Fruit fly (Drosophila melanogaster): ENCODE data around the gene Mhcl.

Gene Mhcl

DNA sequence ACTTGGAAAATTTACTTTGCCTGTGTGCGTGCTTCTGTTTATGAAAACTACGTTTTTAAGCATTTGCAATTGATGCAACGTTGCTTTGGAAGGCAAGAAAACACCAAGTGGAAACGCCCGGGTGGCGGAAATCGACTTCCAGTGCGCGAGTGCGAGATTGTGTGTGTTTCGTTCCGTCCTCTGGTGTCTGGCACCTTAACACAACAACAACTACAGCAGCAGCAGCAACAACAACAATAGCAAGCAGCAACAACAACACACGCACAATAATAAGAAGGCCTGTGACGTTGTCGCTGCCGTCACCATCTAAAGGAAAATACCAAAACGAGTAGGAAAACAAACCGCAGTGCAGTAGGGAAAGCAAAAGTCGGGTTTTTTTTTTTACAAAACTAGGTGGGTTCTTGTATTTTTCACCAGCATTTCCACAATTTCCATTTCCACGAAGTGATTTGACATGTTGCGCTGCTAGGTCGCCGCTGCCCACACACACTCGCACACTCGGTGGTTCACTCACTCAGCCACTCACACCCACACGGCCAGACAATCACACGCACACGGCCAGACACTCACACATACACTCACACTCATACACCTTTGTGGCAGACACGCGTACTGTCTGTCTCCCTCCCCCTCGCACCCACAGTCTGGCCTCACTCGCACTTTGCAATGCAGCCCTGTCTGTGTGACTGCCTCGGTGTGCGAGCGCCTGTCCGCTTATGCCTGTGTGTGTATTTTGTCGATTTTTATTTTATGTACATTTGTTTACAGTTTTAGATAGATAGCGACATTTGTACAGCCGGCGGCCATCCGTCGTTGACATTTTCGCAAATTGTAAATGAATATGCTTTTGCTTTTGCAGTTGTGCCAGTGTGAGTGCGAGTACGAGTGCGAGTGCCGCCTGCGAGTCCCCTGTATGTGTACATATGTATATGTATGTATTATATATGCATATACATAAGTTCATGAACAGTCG lies 993 bp upstream of the Mhcl start (continued):
- TF ChIP-seq CG32772 (GFP tag; IDR thresholded peaks at IDR 0.05): no peak
- TF ChIP-seq BEAF-32 (GFP tag; optimal IDR thresholded peaks at IDR 0.05): no peak
- TF ChIP-seq Camta (GFP tag; optimal IDR thresholded peaks at IDR 0.05): no peak
- no peak for TF ChIP-seq crc (GFP tag; optimal IDR thresholded peaks at IDR 0.05)
- no peak for TF ChIP-seq p53 (GFP tag; optimal IDR thresholded peaks at IDR 0.05)
- peak; percentile 8 for TF ChIP-seq CG2120 (GFP tag; optimal IDR thresholded peaks at IDR 0.05)
- TF ChIP-seq cwo (GFP tag; optimal IDR thresholded peaks at IDR 0.05): peak; percentile 51
- TF ChIP-seq eyg (GFP tag; optimal IDR thresholded peaks at IDR 0.05): no peak
- no peak for TF ChIP-seq CG6689 (GFP tag; IDR thresholded peaks at IDR 0.05)
- peak; percentile 48 for TF ChIP-seq jumu (GFP tag; optimal IDR thresholded peaks at IDR 0.05)
- TF ChIP-seq Ets97D (GFP tag; optimal IDR thresholded peaks at IDR 0.05): peak; percentile 27
- TF ChIP-seq Asciz (GFP tag; optimal IDR thresholded peaks at IDR 0.05): no peak
- no peak for TF ChIP-seq CG14050 (GFP tag; IDR thresholded peaks at IDR 0.05)
- TF ChIP-seq fu2 (GFP tag; optimal IDR thresholded peaks at IDR 0.05): no peak
- no peak for TF ChIP-seq HHEX (GFP tag; optimal IDR thresholded peaks at IDR 0.05)
- TF ChIP-seq ara (GFP tag; IDR thresholded peaks at IDR 0.05): no peak
- no peak for TF ChIP-seq Lim3 (GFP tag; IDR thresholded peaks at IDR 0.05)
- TF ChIP-seq CG13775 (GFP tag; optimal IDR thresholded peaks at IDR 0.05): no peak
- peak in 2 of 3 experiments; percentile 32 to 94 for TF ChIP-seq Stat92E (GFP tag; optimal IDR thresholded peaks at IDR 0.05)
- no peak for TF ChIP-seq cato (GFP tag; optimal IDR thresholded peaks at IDR 0.05; ENCODE audit: borderline replicate concordance)
- TF ChIP-seq CG10209 (GFP tag; optimal IDR thresholded peaks at IDR 0.05): no peak
- peak; percentile 20 for TF ChIP-seq CG34376 (GFP tag; optimal IDR thresholded peaks at IDR 0.05)
- TF ChIP-seq bbx (GFP tag; IDR thresholded peaks at IDR 0.05; ENCODE audit: partially characterized antibody): no peak
- TF ChIP-seq CG14441 (GFP tag; IDR thresholded peaks at IDR 0.05): 0 out of 2 replicates have a peak, but pooled peaks have one; percentile 21
- no peak for TF ChIP-seq CG18619 (GFP tag; optimal IDR thresholded peaks at IDR 0.05)
- no peak for TF ChIP-seq sqz (GFP tag; optimal IDR thresholded peaks at IDR 0.05)
- no peak for TF ChIP-seq fru (optimal IDR thresholded peaks at IDR 0.05)
- no peak for TF ChIP-seq danr (GFP tag; IDR thresholded peaks at IDR 0.05)
- no peak for TF ChIP-seq usp (GFP tag; optimal IDR thresholded peaks at IDR 0.05)
- no peak for TF ChIP-seq stwl (tag; optimal IDR thresholded peaks at IDR 0.05)
- no peak for TF ChIP-seq fd102C (GFP tag; optimal IDR thresholded peaks at IDR 0.05)
- TF ChIP-seq pan (optimal IDR thresholded peaks at IDR 0.05): no peak
- TF ChIP-seq pan (GFP tag; optimal IDR thresholded peaks at IDR 0.05 in 1 of 2, IDR thresholded peaks at IDR 0.05 in 1 of 2): peak in 1 of 2 experiments; percentile 41
- peak; percentile 81 for TF ChIP-seq MESR4 (GFP tag; optimal IDR thresholded peaks at IDR 0.05)
- TF ChIP-seq CG10543 (GFP tag; optimal IDR thresholded peaks at IDR 0.05): peak; percentile 87
- TF ChIP-seq sens-2 (GFP tag; IDR thresholded peaks at IDR 0.05): no peak
- peak; percentile 47 for TF ChIP-seq yki (optimal IDR thresholded peaks at IDR 0.05)
- TF ChIP-seq Atf3 (GFP tag; optimal IDR thresholded peaks at IDR 0.05): no peak
- no peak for TF ChIP-seq CG3995 (GFP tag; optimal IDR thresholded peaks at IDR 0.05)
- TF ChIP-seq Kr (GFP tag; optimal IDR thresholded peaks at IDR 0.05): no peak
- TF ChIP-seq pho (GFP tag; optimal IDR thresholded peaks at IDR 0.05): no peak
- peak; percentile 64; the same call in 1 of the 2 replicates for TF ChIP-seq chm (GFP tag; IDR thresholded peaks at IDR 0.05)
- no peak for TF ChIP-seq CG6765 (GFP tag; optimal IDR thresholded peaks at IDR 0.05)
- TF ChIP-seq CG4707 (GFP tag; optimal IDR thresholded peaks at IDR 0.05): no peak
- TF ChIP-seq fd3F (GFP tag; optimal IDR thresholded peaks at IDR 0.05): no peak
- TF ChIP-seq CG30403 (GFP tag; optimal IDR thresholded peaks at IDR 0.05): no peak
- TF ChIP-seq CG31441 (GFP tag; IDR thresholded peaks at IDR 0.05): no peak
- TF ChIP-seq CG1603 (tag; optimal IDR thresholded peaks at IDR 0.05): no peak
- peak; percentile 66 for TF ChIP-seq ab (GFP tag; optimal IDR thresholded peaks at IDR 0.05)
